Worm (Caenorhabditis elegans): ENCODE data around the gene Y39E4B.11.

ce11 chrIII:13256438-13256928 lies 51.7 kb downstream of the Y39E4B.11 start, which contains the start of gene F56A8.3:
- TF ChIP-seq alr-1 (tag; optimal IDR thresholded peaks at IDR 0.05), result no peak
- TF ChIP-seq skn-1 (tag; optimal IDR thresholded peaks at IDR 0.05), result no peak
- peak; percentile 55 for TF ChIP-seq egl-27 (tag; optimal IDR thresholded peaks at IDR 0.05)
- TF ChIP-seq lsy-2 (tag; optimal IDR thresholded peaks at IDR 0.05), result peak; percentile 69 to 85
- no peak for TF ChIP-seq ztf-11 (tag; optimal IDR thresholded peaks at IDR 0.05)
- TF ChIP-seq unc-62 (GFP tag; optimal IDR thresholded peaks at IDR 0.05), result no peak
- no peak for TF ChIP-seq ZK546.5 (tag; optimal IDR thresholded peaks at IDR 0.05)
- TF ChIP-seq fos-1 (tag; optimal IDR thresholded peaks at IDR 0.05), result peak; percentile 30
- no peak for TF ChIP-seq snpc-4 (tag; optimal IDR thresholded peaks at IDR 0.05)
- TF ChIP-seq nhr-23 (tag; optimal IDR thresholded peaks at IDR 0.05), result no peak
- peak; percentile 71 for TF ChIP-seq ama-1 (optimal IDR thresholded peaks at IDR 0.05)
- no peak for TF ChIP-seq zag-1 (tag; optimal IDR thresholded peaks at IDR 0.05)
- peak; percentile 42 for TF ChIP-seq ztf-4 (tag; optimal IDR thresholded peaks at IDR 0.05)
- peak; percentile 95 for TF ChIP-seq R02D3.7 (tag; optimal IDR thresholded peaks at IDR 0.05)
